Worm (Caenorhabditis elegans) whole organism, L1 larva: ENCODE measurements around the gene F36A4.5.

Experiments used
- ama-1 ChIP-seq: fragments of 150-350 bp; optimal IDR thresholded peaks from 2 replicates; lab custom pipeline; 2014
- egl-27 ChIP-seq, 2 experiments: fragments of 150-350 bp in 1 of 2; sonication (generic microtip); optimal IDR thresholded peaks; 3 replicates each; lab custom pipeline; 2017 to 2018; ENCODE audit warnings: missing biosample characterization in 2 of 2, missing genetic modification characterization in 2 of 2, missing genetic modification reagents in 2 of 2
- fkh-10 ChIP-seq: sonication (generic microtip); optimal IDR thresholded peaks from 2 replicates; lab custom pipeline; 2017; ENCODE audit warnings: missing biosample characterization, missing genetic modification reagents, missing genetic modification characterization
- nhr-11 ChIP-seq: fragments of 150-350 bp; optimal IDR thresholded peaks from 2 replicates; lab custom pipeline; 2014; ENCODE audit warnings: missing biosample characterization, missing genetic modification characterization
- nhr-77 ChIP-seq: fragments of 150-350 bp; optimal IDR thresholded peaks from 2 replicates; lab custom pipeline; 2014; ENCODE audit warnings: missing biosample characterization, missing genetic modification characterization
- nhr-85 ChIP-seq: sonication (generic microtip); peaks from one replicate; lab custom pipeline; 2016; ENCODE audit warnings: missing genetic modification characterization, inconsistent platforms, missing compliant biosample characterization
- skn-1 ChIP-seq: fragments of 150-350 bp; optimal IDR thresholded peaks from 2 replicates; lab custom pipeline; 2014; ENCODE audit warnings: missing biosample characterization, missing genetic modification characterization
- snpc-4 ChIP-seq: fragments of 150-350 bp; optimal IDR thresholded peaks from 2 replicates; lab custom pipeline; 2014; ENCODE audit warnings: missing biosample characterization, missing genetic modification characterization
- ztf-4 ChIP-seq: fragments of 150-350 bp; optimal IDR thresholded peaks from 2 replicates; lab custom pipeline; 2014; ENCODE audit warnings: missing biosample characterization, missing genetic modification characterization

- TF ChIP-seq nhr-77 (tag; lab: Kevin White, UChicago) (no peak), ztf-4 (tag; lab: Kevin White, UChicago) (no peak), nhr-85 (tag; lab: Kevin White, UChicago) (no peak), nhr-11 (no peak), ama-1 (lab: Kevin White, UChicago) (no peak), egl-27 (tag; optimal IDR thresholded peaks at IDR 0.05; lab: Kevin White, UChicago) (no peak), snpc-4 (tag; lab: Kevin White, UChicago) (no peak), skn-1 (no peak), fkh-10 (GFP tag; lab: Kevin White, UChicago) (no peak)
Observed at ce11 chrIV:4270925-4271324, 5.6 kb downstream of the F36A4.5 start, which contains the start of gene F36A4.2.
